Fruit fly (Drosophila melanogaster): Measurements from ENCODE around the gene CG11076.

Gene CG11076

DNA sequence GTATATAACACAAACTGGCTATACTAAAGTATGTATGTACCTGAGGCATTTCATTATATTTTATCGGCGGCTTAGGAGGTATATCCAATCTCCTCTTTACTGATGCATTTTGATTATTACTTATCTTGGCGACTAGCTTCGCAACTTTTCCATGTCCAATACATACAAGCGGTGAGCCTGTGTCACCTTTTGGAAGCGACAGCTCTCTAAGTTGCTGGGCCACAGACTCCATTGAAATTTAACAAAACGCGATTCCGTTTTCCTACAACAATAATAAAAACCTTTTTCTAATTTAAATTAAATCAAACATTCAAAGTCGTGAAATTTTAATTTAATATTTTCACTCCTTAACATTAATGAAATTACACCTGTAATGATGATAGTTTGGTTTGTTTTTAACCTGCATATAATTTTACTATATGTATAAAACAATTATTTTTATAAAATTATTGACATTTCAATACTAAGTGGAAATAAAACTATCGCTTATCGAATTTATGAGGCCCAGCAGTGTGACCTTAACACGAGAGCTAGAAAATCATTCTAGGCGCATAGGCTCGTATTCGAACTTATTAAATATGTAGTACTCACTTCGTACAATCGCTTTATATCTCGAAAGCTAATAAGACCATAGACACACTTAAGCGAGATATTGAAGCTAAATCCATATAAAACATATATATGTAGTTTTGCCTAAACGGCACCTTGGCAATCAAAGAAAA is 29.0 kb upstream of the CG11076 start, which contains the start of gene apolpp (continued):
- TF ChIP-seq YL-1 (GFP tag; optimal IDR thresholded peaks at IDR 0.05): peak; percentile 41
- TF ChIP-seq gem (tag; optimal IDR thresholded peaks at IDR 0.05): peak; percentile 37
- TF ChIP-seq CG12071 (GFP tag; optimal IDR thresholded peaks at IDR 0.05): no peak
- TF ChIP-seq Sry-β (GFP tag; optimal IDR thresholded peaks at IDR 0.05): peak; percentile 2
- no peak for TF ChIP-seq CG4404 (GFP tag; IDR thresholded peaks at IDR 0.05)
- peak; percentile 99 for TF ChIP-seq CG1024 (GFP tag; IDR thresholded peaks at IDR 0.05)
- no peak for TF ChIP-seq CG32767 (GFP tag; IDR thresholded peaks at IDR 0.05)
- TF ChIP-seq Lhr (GFP tag; optimal IDR thresholded peaks at IDR 0.05): peak; percentile 88
- TF ChIP-seq zen (tag; optimal IDR thresholded peaks at IDR 0.05): peak; percentile 45
- no peak for TF ChIP-seq CG6254 (GFP tag; optimal IDR thresholded peaks at IDR 0.05)
- no peak for TF ChIP-seq tup (GFP tag; optimal IDR thresholded peaks at IDR 0.05)
- TF ChIP-seq Med (GFP tag): peak; percentile 63
- TF ChIP-seq hth (optimal IDR thresholded peaks at IDR 0.05): no peak
- peak; percentile 33 for TF ChIP-seq CG3995 (GFP tag; optimal IDR thresholded peaks at IDR 0.05)
- TF ChIP-seq Dip3 (GFP tag; optimal IDR thresholded peaks at IDR 0.05): peak; percentile 32
- TF ChIP-seq trh (GFP tag; optimal IDR thresholded peaks at IDR 0.05): no peak
- TF ChIP-seq CG13624 (GFP tag; optimal IDR thresholded peaks at IDR 0.05): peak; percentile 13
- TF ChIP-seq CG2116 (GFP tag; optimal IDR thresholded peaks at IDR 0.05): peak; percentile 42
- peak; percentile 87 for TF ChIP-seq row (GFP tag; IDR thresholded peaks at IDR 0.05)
- no peak for TF ChIP-seq Dip2 (GFP tag; IDR thresholded peaks at IDR 0.05)
- TF ChIP-seq CG12769 (tag; optimal IDR thresholded peaks at IDR 0.05): peak; percentile 23
- no peak for TF ChIP-seq corto (GFP tag; optimal IDR thresholded peaks at IDR 0.05)
- TF ChIP-seq MESR4 (GFP tag; optimal IDR thresholded peaks at IDR 0.05): peak; percentile 56
- peak; percentile 46 for TF ChIP-seq trem (tag; optimal IDR thresholded peaks at IDR 0.05)
- no peak for TF ChIP-seq Lim3 (GFP tag; IDR thresholded peaks at IDR 0.05)
- TF ChIP-seq CG12299 (tag; optimal IDR thresholded peaks at IDR 0.05): peak; percentile 45
- peak; percentile 98 for TF ChIP-seq CG7357 (GFP tag; IDR thresholded peaks at IDR 0.05)
- peak; percentile 2 for TF ChIP-seq gsb-n (tag; optimal IDR thresholded peaks at IDR 0.05)
- no peak for TF ChIP-seq wek (GFP tag; optimal IDR thresholded peaks at IDR 0.05)
- TF ChIP-seq CG30020 (tag; optimal IDR thresholded peaks at IDR 0.05): peak; percentile 99
- no peak for TF ChIP-seq HLH54F (GFP tag; optimal IDR thresholded peaks at IDR 0.05)
- TF ChIP-seq Blimp-1 (GFP tag; optimal IDR thresholded peaks at IDR 0.05): no peak
- no peak for TF ChIP-seq bigmax (GFP tag; optimal IDR thresholded peaks at IDR 0.05)
- TF ChIP-seq nmo (GFP tag; optimal IDR thresholded peaks at IDR 0.05): peak; percentile 69
- no peak for TF ChIP-seq CG4424 (GFP tag; optimal IDR thresholded peaks at IDR 0.05)
- peak; percentile 68 for TF ChIP-seq CG17361 (GFP tag; IDR thresholded peaks at IDR 0.05)
- peak; percentile 11 for TF ChIP-seq CG17186 (GFP tag; optimal IDR thresholded peaks at IDR 0.05)
- peak in 1 of 2 experiments; percentile 50 for TF ChIP-seq Eip74EF (GFP tag; optimal IDR thresholded peaks at IDR 0.05)
- TF ChIP-seq bbx (GFP tag; IDR thresholded peaks at IDR 0.05; ENCODE audit: partially characterized antibody): no peak
- no peak for TF ChIP-seq CG17359 (tag; optimal IDR thresholded peaks at IDR 0.05)
- peak; percentile 100 for TF ChIP-seq ssp (GFP tag; IDR thresholded peaks at IDR 0.05)
- TF ChIP-seq pita (GFP tag; optimal IDR thresholded peaks at IDR 0.05): no peak
- no peak for TF ChIP-seq CG1602 (GFP tag; optimal IDR thresholded peaks at IDR 0.05)
- TF ChIP-seq ap (GFP tag; IDR thresholded peaks at IDR 0.05): no peak
- TF ChIP-seq Nf-YC (tag; optimal IDR thresholded peaks at IDR 0.05): peak; percentile 10
- TF ChIP-seq Hey (tag; optimal IDR thresholded peaks at IDR 0.05): no peak
- no peak for TF ChIP-seq CG9215 (GFP tag; IDR thresholded peaks at IDR 0.05)
- peak; percentile 96 for TF ChIP-seq CG1603 (tag; optimal IDR thresholded peaks at IDR 0.05)
- no peak for TF ChIP-seq CG10274 (GFP tag; optimal IDR thresholded peaks at IDR 0.05)
- no peak for TF ChIP-seq CG8765 (GFP tag; IDR thresholded peaks at IDR 0.05)

All from whole organism, embryonic.